Worm (Caenorhabditis elegans) whole organism, midembryonic: ENCODE data around the gene B0285.6.

Experiments
- flt-1 ChIP-seq: fragments of 200-800 bp; sonication (Bioruptor generic); IDR thresholded peaks from 2 replicates; pipeline ENCODE4 v1.3.6; 2022; ENCODE audit warnings: missing genetic modification characterization, missing compliant biosample characterization
- klf-2 ChIP-seq: fragments of 200-800 bp; sonication (Bioruptor generic); conservative IDR thresholded peaks from 2 replicates; pipeline ENCODE4 v1.3.6; 2022; ENCODE audit warnings: missing genetic modification reagents, missing genetic modification characterization, missing compliant biosample characterization

DNA sequence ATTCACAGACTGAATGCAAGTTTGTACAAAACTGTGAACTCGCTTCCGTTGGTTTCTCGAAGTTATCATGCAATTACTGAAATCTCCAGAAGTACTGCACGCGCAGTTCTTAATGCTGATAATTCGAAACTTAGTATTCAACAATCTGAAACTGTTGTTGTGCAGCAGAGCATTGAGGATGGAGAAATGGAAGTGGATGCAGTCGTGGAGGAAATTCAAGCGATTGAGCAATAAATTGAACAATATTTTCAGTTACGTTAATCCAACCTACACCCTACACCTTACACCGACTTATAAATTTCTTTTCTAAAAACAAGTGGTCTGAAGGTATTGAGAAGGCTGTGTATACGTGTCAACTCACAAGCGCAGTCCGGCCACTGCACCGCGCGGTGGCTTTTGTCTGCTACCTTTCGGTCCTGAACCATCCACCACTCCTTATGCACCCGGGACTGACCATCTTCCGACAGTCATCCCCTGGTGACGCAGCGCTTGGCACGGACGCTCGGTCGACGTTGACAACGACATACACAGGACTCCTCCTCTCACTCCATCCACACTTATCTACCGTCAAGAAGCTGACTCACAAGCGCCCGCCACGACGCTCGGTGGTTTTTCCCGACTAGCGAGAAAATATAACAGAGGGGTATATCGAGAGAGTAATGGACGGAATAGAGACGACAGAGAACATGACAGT, 28.8 kb downstream of the B0285.6 start:
- TF ChIP-seq flt-1 (GFP tag; lab: Robert Waterston, UW), result peak; percentile 91
- TF ChIP-seq klf-2, result peak; percentile 66
